Fruit fly (Drosophila melanogaster) whole organism, pupa: ENCODE results near the gene rk.

Experiments used
- CG13204 ChIP-seq: fragments of 200-800 bp; sonication (Bioruptor generic); optimal IDR thresholded peaks from 2 replicates; lab custom pipeline; 2018; ENCODE audit warnings: missing biosample characterization, mild to moderate bottlenecking, missing genetic modification characterization, moderate library complexity
- CG34367 ChIP-seq: fragments of 200-800 bp; sonication (Bioruptor generic); optimal IDR thresholded peaks from 2 replicates; lab custom pipeline; 2018; ENCODE audit warnings: missing biosample characterization, mild to moderate bottlenecking, missing genetic modification characterization
- CG8159 ChIP-seq: fragments of 200-800 bp; sonication (Bioruptor generic); optimal IDR thresholded peaks from 3 replicates; lab custom pipeline; 2018; ENCODE audit warnings: missing biosample characterization, mild to moderate bottlenecking, missing genetic modification characterization, moderate library complexity
- D1 ChIP-seq: fragments of 200-800 bp; sonication (Bioruptor generic); optimal IDR thresholded peaks from 2 replicates; lab custom pipeline; 2018; ENCODE audit warnings: missing biosample characterization, mild to moderate bottlenecking, missing genetic modification characterization, moderate library complexity
- EcR ChIP-seq: fragments of 200-800 bp; sonication (Bioruptor generic); optimal IDR thresholded peaks from 3 replicates; lab custom pipeline; 2019; ENCODE audit warnings: missing biosample characterization, missing genetic modification characterization, mild to moderate bottlenecking, moderate library complexity, missing genetic modification reagents
- Pif1B ChIP-seq: fragments of 200-800 bp; sonication (Bioruptor generic); optimal IDR thresholded peaks from 3 replicates; lab custom pipeline; 2016; ENCODE audit warnings: missing biosample characterization, missing genetic modification characterization
- Snoo ChIP-seq: fragments of 200-800 bp; sonication (Bioruptor generic); optimal IDR thresholded peaks from 3 replicates; lab custom pipeline; 2017; ENCODE audit warnings: missing biosample characterization, mild to moderate bottlenecking, missing genetic modification characterization, inconsistent platforms
- gl ChIP-seq: fragments of 200-800 bp; sonication (Bioruptor generic); optimal IDR thresholded peaks from 2 replicates; lab custom pipeline; 2018; ENCODE audit warnings: missing biosample characterization, mild to moderate bottlenecking, missing genetic modification characterization
- rn ChIP-seq: fragments of 200-800 bp; sonication (Bioruptor generic); IDR thresholded peaks from 2 replicates; pipeline ENCODE4 v1.3.6; 2022; ENCODE audit warnings: missing biosample characterization, missing genetic modification characterization

dm6 chr2L:14039936-14040483 is 39.0 kb upstream of the rk start, which contains the start of gene nAChRalpha5:
- no peak for TF ChIP-seq CG8159 (tag; lab: Kevin White, UChicago)
- no peak for TF ChIP-seq gl (tag; lab: Kevin White, UChicago)
- TF ChIP-seq rn = no peak
- TF ChIP-seq CG13204 (GFP tag; lab: Kevin White, UChicago) = no peak
- no peak for TF ChIP-seq Snoo (tag; lab: Kevin White, UChicago)
- TF ChIP-seq CG34367 = no peak
- no peak for TF ChIP-seq D1
- no peak for TF ChIP-seq Pif1B (GFP tag; lab: Kevin White, UChicago)
- no peak for TF ChIP-seq EcR (GFP tag; lab: Kevin White, UChicago)
